Worm (Caenorhabditis elegans) whole organism, L4 larva: ENCODE results near the gene K09B11.4.

Source experiments
- D1046.2 ChIP-seq: fragments of 200-800 bp; sonication (Bioruptor generic); IDR thresholded peaks from 2 replicates; pipeline ENCODE4 v1.3.6; 2022; ENCODE audit warnings: missing genetic modification characterization, missing compliant biosample characterization
- T26A8.4 ChIP-seq: fragments of 200-800 bp; sonication (Bioruptor generic); IDR thresholded peaks from 2 replicates; pipeline ENCODE4 v1.3.6; 2022; ENCODE audit warnings: missing genetic modification characterization, missing compliant biosample characterization
- Y105C5A.15 ChIP-seq: fragments of 200-800 bp; sonication (Bioruptor generic); IDR thresholded peaks from 2 replicates; pipeline ENCODE4 v1.3.6; 2022; ENCODE audit warnings: missing genetic modification characterization, missing compliant biosample characterization
- Y75B8A.6 ChIP-seq: fragments of 200-800 bp; sonication (Bioruptor generic); IDR thresholded peaks from 2 replicates; pipeline ENCODE4 v1.3.6; 2022; ENCODE audit warnings: missing genetic modification reagents, missing genetic modification characterization, missing compliant biosample characterization
- ZK546.5 ChIP-seq, 2 experiments: sonication (generic microtip); optimal IDR thresholded peaks; 2 replicates each; lab custom pipeline; 2017; ENCODE audit warnings: missing biosample characterization in 2 of 2, missing genetic modification characterization in 2 of 2
- aha-1 ChIP-seq: fragments of 150-350 bp; peaks from one replicate; lab custom pipeline; 2014; ENCODE audit warnings: missing biosample characterization, missing genetic modification characterization
- aly-2 ChIP-seq: sonication (generic microtip); optimal IDR thresholded peaks from 2 replicates; lab custom pipeline; 2018; ENCODE audit warnings: missing biosample characterization, missing genetic modification characterization
- ama-1 ChIP-seq: fragments of 150-350 bp; optimal IDR thresholded peaks from 2 replicates; lab custom pipeline; 2014; ENCODE audit warnings: inconsistent platforms, mixed read lengths
- ceh-20 ChIP-seq: fragments of 200-800 bp; sonication (Bioruptor generic); IDR thresholded peaks from 2 replicates; pipeline ENCODE4 v1.3.6; 2022; ENCODE audit warnings: missing genetic modification reagents, missing genetic modification characterization, missing compliant biosample characterization
- ceh-32 ChIP-seq: sonication (generic microtip); optimal IDR thresholded peaks from 2 replicates; lab custom pipeline; 2016; ENCODE audit warnings: mild to moderate bottlenecking, missing genetic modification characterization, missing compliant biosample characterization; ENCODE audit not compliant: poor library complexity
- ceh-44 ChIP-seq: fragments of 200-800 bp; sonication (Bioruptor generic); IDR thresholded peaks from 2 replicates; pipeline ENCODE4 v1.3.6; 2022; ENCODE audit warnings: missing genetic modification reagents, missing genetic modification characterization, missing compliant biosample characterization
- ceh-62 ChIP-seq: sonication (generic microtip); optimal IDR thresholded peaks from 2 replicates; lab custom pipeline; 2017; ENCODE audit warnings: missing biosample characterization, missing genetic modification characterization
- cey-2 ChIP-seq: sonication (generic microtip); optimal IDR thresholded peaks from 3 replicates; lab custom pipeline; 2017; ENCODE audit warnings: missing genetic modification characterization, mild to moderate bottlenecking, missing compliant biosample characterization, antibody characterized with exemption, borderline replicate concordance; ENCODE audit not compliant: insufficient read depth
- daf-12 ChIP-seq: fragments of 150-350 bp; optimal IDR thresholded peaks from 2 replicates; lab custom pipeline; 2014; ENCODE audit warnings: missing biosample characterization, missing genetic modification reagents, missing genetic modification characterization
- daf-16 ChIP-seq, 3 experiments: sonication (generic microtip); optimal IDR thresholded peaks; 2 replicates each; lab custom pipeline; 2016 to 2017; ENCODE audit warnings: missing genetic modification characterization in 3 of 3, missing genetic modification reagents in 3 of 3, mild to moderate bottlenecking in 2 of 3, missing compliant biosample characterization in 2 of 3, missing biosample characterization in 1 of 3, moderate library complexity in 1 of 3
- daf-19 ChIP-seq: fragments of 200-800 bp; sonication (Bioruptor generic); conservative IDR thresholded peaks from 2 replicates; pipeline ENCODE4 v1.3.6; 2022; ENCODE audit warnings: missing genetic modification characterization, missing compliant biosample characterization
- dmd-6 ChIP-seq: fragments of 200-800 bp; sonication (Bioruptor generic); IDR thresholded peaks from 2 replicates; pipeline ENCODE4 v1.3.6; 2022; ENCODE audit warnings: missing genetic modification reagents, missing genetic modification characterization, missing compliant biosample characterization
- dmd-9 ChIP-seq: fragments of 200-800 bp; sonication (Bioruptor generic); IDR thresholded peaks from 2 replicates; pipeline ENCODE4 v1.3.6; 2022; ENCODE audit warnings: missing genetic modification reagents, missing genetic modification characterization, missing compliant biosample characterization
- dve-1 ChIP-seq: sonication (generic microtip); optimal IDR thresholded peaks from 2 replicates; lab custom pipeline; 2017; ENCODE audit warnings: antibody characterized with exemption, mild to moderate bottlenecking, missing genetic modification characterization, missing compliant biosample characterization; ENCODE audit not compliant: insufficient read depth
- fkh-10 ChIP-seq: fragments of 150-350 bp; optimal IDR thresholded peaks from 2 replicates; lab custom pipeline; 2014; ENCODE audit warnings: missing biosample characterization, missing genetic modification reagents, missing genetic modification characterization
- gei-8 ChIP-seq: fragments of 200-800 bp; sonication (Bioruptor generic); optimal IDR thresholded peaks from 2 replicates; lab custom pipeline; 2018; ENCODE audit warnings: mild to moderate bottlenecking, missing genetic modification characterization, missing compliant biosample characterization
- hif-1 ChIP-seq, 2 experiments: sonication (generic microtip); optimal IDR thresholded peaks; 2 replicates each; lab custom pipeline; 2016 to 2017; ENCODE audit warnings: missing compliant biosample characterization in 2 of 2, missing genetic modification characterization in 2 of 2, missing genetic modification reagents in 2 of 2, missing genotype in 2 of 2, mild to moderate bottlenecking in 1 of 2
- hlh-11 ChIP-seq: fragments of 200-800 bp; sonication (Bioruptor generic); optimal IDR thresholded peaks from 2 replicates; lab custom pipeline; 2018; ENCODE audit warnings: mild to moderate bottlenecking, missing genetic modification characterization, missing compliant biosample characterization
- jun-1 ChIP-seq: fragments of 150-350 bp; optimal IDR thresholded peaks from 2 replicates; lab custom pipeline; 2014; ENCODE audit warnings: missing biosample characterization, missing genetic modification reagents, missing genetic modification characterization
- lim-7 ChIP-seq: fragments of 200-800 bp; sonication (Bioruptor generic); IDR thresholded peaks from 2 replicates; pipeline ENCODE4 v1.3.6; 2022; ENCODE audit warnings: missing genetic modification characterization, missing compliant biosample characterization
- lin-15B ChIP-seq: fragments of 150-350 bp; sonication (generic microtip); optimal IDR thresholded peaks from 3 replicates; lab custom pipeline; 2014; ENCODE audit warnings: missing biosample characterization, missing genetic modification characterization
- lin-29 ChIP-seq: fragments of 200-800 bp; sonication (Bioruptor generic); IDR thresholded peaks from 2 replicates; pipeline ENCODE4 v1.3.6; 2022; ENCODE audit warnings: missing genetic modification reagents, missing genetic modification characterization, missing compliant biosample characterization
- lin-38 ChIP-seq: fragments of 200-800 bp; sonication (Bioruptor generic); IDR thresholded peaks from 2 replicates; pipeline ENCODE4 v1.3.6; 2022; ENCODE audit warnings: missing genetic modification reagents, missing genetic modification characterization, missing compliant biosample characterization
- lir-3 ChIP-seq: sonication (generic microtip); optimal IDR thresholded peaks from 2 replicates; lab custom pipeline; 2016; ENCODE audit warnings: mild to moderate bottlenecking, missing genetic modification characterization, missing compliant biosample characterization
- madf-5 ChIP-seq, 2 experiments: fragments of 200-800 bp; sonication (Bioruptor generic); IDR thresholded peaks; 2 replicates each; pipeline ENCODE4 v1.3.6; 2022; ENCODE audit warnings: missing compliant biosample characterization in 2 of 2, missing genetic modification characterization in 2 of 2
- mes-2 ChIP-seq: sonication (generic microtip); optimal IDR thresholded peaks from 2 replicates; lab custom pipeline; 2016; ENCODE audit warnings: missing genotype, mild to moderate bottlenecking, missing genetic modification characterization, missing compliant biosample characterization; ENCODE audit not compliant: poor library complexity, severe bottlenecking
- mxl-2 ChIP-seq: fragments of 200-800 bp; sonication (Bioruptor generic); conservative IDR thresholded peaks from 2 replicates; pipeline ENCODE4 v1.3.6; 2022; ENCODE audit warnings: missing genetic modification reagents, missing genetic modification characterization, missing compliant biosample characterization
- nhr-102 ChIP-seq: sonication (generic microtip); optimal IDR thresholded peaks from 2 replicates; lab custom pipeline; 2016; ENCODE audit warnings: mild to moderate bottlenecking, missing genetic modification characterization, moderate library complexity, missing compliant biosample characterization
- nhr-111 ChIP-seq: fragments of 200-800 bp; sonication (Bioruptor generic); optimal IDR thresholded peaks from 2 replicates; lab custom pipeline; 2018; ENCODE audit warnings: mild to moderate bottlenecking, missing genetic modification characterization, missing compliant biosample characterization
- nhr-237 ChIP-seq: sonication (generic microtip); optimal IDR thresholded peaks from 2 replicates; lab custom pipeline; 2017; ENCODE audit warnings: missing biosample characterization, missing genetic modification characterization
- nhr-41 ChIP-seq: fragments of 200-800 bp; sonication (Bioruptor generic); IDR thresholded peaks from 2 replicates; pipeline ENCODE4 v1.3.6; 2022; ENCODE audit warnings: missing genetic modification reagents, missing genetic modification characterization, missing compliant biosample characterization
- nhr-42 ChIP-seq: fragments of 200-800 bp; sonication (Bioruptor generic); IDR thresholded peaks from 2 replicates; pipeline ENCODE4 v1.3.6; 2022; ENCODE audit warnings: missing genetic modification characterization, missing compliant biosample characterization
- nhr-48 ChIP-seq: sonication (generic microtip); optimal IDR thresholded peaks from 2 replicates; lab custom pipeline; 2016; ENCODE audit warnings: mild to moderate bottlenecking, missing genetic modification characterization, missing compliant biosample characterization
- nhr-76 ChIP-seq: fragments of 150-350 bp; optimal IDR thresholded peaks from 2 replicates; lab custom pipeline; 2014; ENCODE audit warnings: missing biosample characterization, missing genetic modification characterization
- pqm-1 ChIP-seq: sonication (generic microtip); optimal IDR thresholded peaks from 2 replicates; lab custom pipeline; 2017; ENCODE audit warnings: missing biosample characterization, missing genetic modification characterization
- saeg-2 ChIP-seq: fragments of 200-800 bp; sonication (Bioruptor generic); IDR thresholded peaks from 2 replicates; pipeline ENCODE4 v1.3.6; 2022; ENCODE audit warnings: missing genetic modification reagents, missing genetic modification characterization, missing compliant biosample characterization
- sdz-12 ChIP-seq: fragments of 200-800 bp; sonication (Bioruptor generic); optimal IDR thresholded peaks from 2 replicates; lab custom pipeline; 2018; ENCODE audit warnings: mild to moderate bottlenecking, missing genetic modification characterization, missing compliant biosample characterization
- snpc-1.2 ChIP-seq: fragments of 200-800 bp; sonication (Bioruptor generic); IDR thresholded peaks from 2 replicates; pipeline ENCODE4 v1.3.6; 2022; ENCODE audit warnings: missing genetic modification reagents, missing genetic modification characterization, missing compliant biosample characterization
- spr-3 ChIP-seq: fragments of 200-800 bp; sonication (Bioruptor generic); optimal IDR thresholded peaks from 2 replicates; lab custom pipeline; 2018; ENCODE audit warnings: mild to moderate bottlenecking, missing genetic modification characterization, missing compliant biosample characterization
- unc-130 ChIP-seq: sonication (generic microtip); optimal IDR thresholded peaks from 2 replicates; lab custom pipeline; 2016; ENCODE audit warnings: missing genetic modification reagents, missing genetic modification characterization, missing compliant biosample characterization
- unc-39 ChIP-seq: sonication (generic microtip); optimal IDR thresholded peaks from 2 replicates; lab custom pipeline; 2017; ENCODE audit warnings: missing biosample characterization, missing genetic modification characterization
- unc-62 ChIP-seq, 3 experiments: fragments of 150-350 bp in 1 of 3; sonication (generic microtip); optimal IDR thresholded peaks in 2 of 3; peaks in 1 of 3; 1 replicate in 1 of 3; 2 replicates in 2 of 3; lab custom pipeline; 2014 to 2017; ENCODE audit warnings: missing biosample characterization in 3 of 3, missing genetic modification characterization in 3 of 3, missing genetic modification reagents in 3 of 3, missing genotype in 1 of 3
- zip-2 ChIP-seq: fragments of 150-350 bp; optimal IDR thresholded peaks from 2 replicates; lab custom pipeline; 2014; ENCODE audit warnings: missing biosample characterization, missing genetic modification characterization
- ztf-7 ChIP-seq: fragments of 150-350 bp; optimal IDR thresholded peaks from 2 replicates; lab custom pipeline; 2014; ENCODE audit warnings: missing biosample characterization, missing genetic modification characterization

The K09B11.4 gene

DNA sequence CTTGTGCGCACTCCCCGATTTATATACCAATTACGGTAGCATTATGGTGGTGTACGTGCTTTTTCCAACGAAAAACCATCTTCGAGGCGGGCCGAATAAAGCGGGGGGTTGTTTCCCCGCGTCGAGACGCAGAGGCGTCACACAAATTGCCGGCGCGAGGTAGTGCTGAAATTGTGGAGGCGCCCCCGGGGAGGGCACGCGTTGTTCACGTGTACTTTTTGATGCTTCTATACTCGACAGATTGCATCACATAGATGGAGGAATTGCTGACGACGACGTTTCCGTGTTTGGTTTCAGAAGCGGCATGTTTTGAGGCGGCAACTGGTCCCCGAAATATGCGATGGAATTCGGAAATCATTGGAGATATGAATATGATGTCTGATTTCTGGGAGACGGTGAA, 34.1 kb upstream of the K09B11.4 start (continued):
- no peak for TF ChIP-seq daf-12 (tag; lab: Kevin White, UChicago)
- no peak for TF ChIP-seq unc-130 (GFP tag; lab: Kevin White, UChicago)
- TF ChIP-seq gei-8, result peak; percentile 69
- no peak for TF ChIP-seq dmd-9 (GFP tag; lab: Robert Waterston, UW)
- TF ChIP-seq pqm-1 (tag; lab: Kevin White, UChicago), result no peak
- no peak for TF ChIP-seq daf-19
- TF ChIP-seq Y75B8A.6 (GFP tag; lab: Robert Waterston, UW), result no peak
- TF ChIP-seq saeg-2, result peak; percentile 83
- TF ChIP-seq cey-2 (tag; lab: Kevin White, UChicago), result no peak
- no peak for TF ChIP-seq lir-3 (tag; lab: Kevin White, UChicago)
- no peak for TF ChIP-seq snpc-1.2
- TF ChIP-seq ama-1 (lab: Kevin White, UChicago), result no peak
- TF ChIP-seq madf-5 (GFP tag; IDR thresholded peaks at IDR 0.05; lab: Robert Waterston, UW), result 0 out of 4 replicates have a peak, but pooled peaks of 1 of the 2 experiments have one; percentile 70
- TF ChIP-seq ceh-32 (tag; lab: Kevin White, UChicago), result no peak
- peak; percentile 65 for TF ChIP-seq nhr-102 (tag; lab: Kevin White, UChicago)
- TF ChIP-seq D1046.2 (GFP tag; lab: Robert Waterston, UW), result 0 out of 2 replicates have a peak, but pooled peaks have one; percentile 4
- peak; percentile 46 for TF ChIP-seq jun-1 (tag; lab: Kevin White, UChicago)
- peak; percentile 66 for TF ChIP-seq mes-2 (tag; lab: Kevin White, UChicago)
- no peak for TF ChIP-seq ceh-62 (tag; lab: Kevin White, UChicago)
- peak; percentile 89 for TF ChIP-seq fkh-10 (GFP tag; lab: Kevin White, UChicago)
- peak; percentile 100 for TF ChIP-seq aha-1 (tag; lab: Kevin White, UChicago)
- TF ChIP-seq ceh-44 (GFP tag; lab: Robert Waterston, UW), result no peak
- TF ChIP-seq lin-38 (GFP tag; lab: Robert Waterston, UW), result peak; percentile 75
- peak in 1 of 2 experiments; percentile 50 for TF ChIP-seq unc-62 (GFP tag; optimal IDR thresholded peaks at IDR 0.05 in 1 of 2; lab: Kevin White, UChicago)
- TF ChIP-seq unc-62 (tag; optimal IDR thresholded peaks at IDR 0.05; lab: Kevin White, UChicago), result no peak

DNA sequence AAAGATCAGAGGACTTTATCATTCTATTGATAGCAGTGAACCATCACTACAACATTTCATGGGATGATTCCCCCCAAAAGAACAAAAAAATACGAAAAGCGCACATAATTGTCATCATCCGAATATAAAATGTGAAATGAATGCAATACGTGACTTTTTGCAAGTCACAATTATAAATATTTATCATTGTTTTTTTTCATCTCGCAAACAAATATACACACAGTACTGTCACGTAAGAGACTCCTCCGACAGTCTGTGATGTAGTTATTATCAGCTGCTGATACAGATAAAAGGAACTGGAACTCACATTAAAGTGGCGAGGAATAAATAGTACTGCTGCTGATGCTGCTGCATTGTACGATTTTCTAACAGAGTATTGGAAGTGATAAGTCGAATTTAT, 33.0 kb upstream of the K09B11.4 start:
- no peak for TF ChIP-seq daf-16 (GFP tag; optimal IDR thresholded peaks at IDR 0.05; lab: Kevin White, UChicago)
- peak; percentile 97 for TF ChIP-seq daf-16 (tag; optimal IDR thresholded peaks at IDR 0.05; lab: Kevin White, UChicago)
- no peak for TF ChIP-seq aly-2 (tag; lab: Kevin White, UChicago)
- no peak for TF ChIP-seq zip-2 (tag; lab: Kevin White, UChicago)
- peak; percentile 77 for TF ChIP-seq dve-1 (tag; lab: Kevin White, UChicago)
- TF ChIP-seq nhr-111 (GFP tag; lab: Kevin White, UChicago), result no peak
- TF ChIP-seq sdz-12 (GFP tag; lab: Kevin White, UChicago), result no peak
- TF ChIP-seq nhr-237 (tag; lab: Kevin White, UChicago), result no peak
- TF ChIP-seq lim-7 (GFP tag; lab: Robert Waterston, UW), result no peak
- peak; percentile 59; the same call in 1 of the 2 replicates for TF ChIP-seq mxl-2 (GFP tag; lab: Robert Waterston, UW)
- peak; percentile 75 for TF ChIP-seq pqm-1 (tag; lab: Kevin White, UChicago)
- no peak for TF ChIP-seq ZK546.5 (tag; optimal IDR thresholded peaks at IDR 0.05; lab: Kevin White, UChicago)
- peak; percentile 93 to 98 for TF ChIP-seq hif-1 (tag; optimal IDR thresholded peaks at IDR 0.05; lab: Kevin White, UChicago)
- peak; percentile 21 for TF ChIP-seq ztf-7 (tag; lab: Kevin White, UChicago)
- no peak for TF ChIP-seq lin-29 (GFP tag; lab: Robert Waterston, UW)
- no peak for TF ChIP-seq unc-39
- TF ChIP-seq spr-3 (GFP tag; lab: Kevin White, UChicago), result no peak
- TF ChIP-seq Y105C5A.15 (GFP tag; lab: Robert Waterston, UW), result no peak
- no peak for TF ChIP-seq nhr-41
- no peak for TF ChIP-seq nhr-42
- no peak for TF ChIP-seq snpc-1.2
- TF ChIP-seq hlh-11 (tag; lab: Kevin White, UChicago), result peak; percentile 65
- TF ChIP-seq nhr-76 (tag; lab: Kevin White, UChicago), result no peak
- peak; percentile 35 for TF ChIP-seq nhr-102 (tag; lab: Kevin White, UChicago)
- TF ChIP-seq nhr-48, result peak; percentile 61
- TF ChIP-seq ceh-20 (GFP tag; lab: Robert Waterston, UW), result no peak
- TF ChIP-seq T26A8.4, result no peak
- peak; percentile 100 for TF ChIP-seq aha-1 (tag; lab: Kevin White, UChicago)
- TF ChIP-seq lin-15B (tag; lab: Kevin White, UChicago), result no peak
- peak; percentile 60 for TF ChIP-seq dmd-6
